Worm (Caenorhabditis elegans): ENCODE data around the gene Y37D8A.29.

The Y37D8A.29 gene

ce11 chrIII:12877527-12878234 lies 13.8 kb downstream of the Y37D8A.29 start, which contains the start of the genes cec-7 and enu-3.5:
Gene cec-7, minus strand, starts transcription at chrIII:12877577.
Gene enu-3.5, plus strand, starts transcription at chrIII:12878196.
- TF ChIP-seq xnd-1 (tag; optimal IDR thresholded peaks at IDR 0.05) = no peak
- 0 out of 2 replicates have a peak, but pooled peaks have one; percentile 15 for TF ChIP-seq ztf-25 (GFP tag; IDR thresholded peaks at IDR 0.05)
- TF ChIP-seq Y53G8AR.9 (GFP tag; conservative IDR thresholded peaks at IDR 0.05) = no peak
- peak; percentile 41 for TF ChIP-seq dox-1 (GFP tag; IDR thresholded peaks at IDR 0.05)
- TF ChIP-seq chd-7 (tag; optimal IDR thresholded peaks at IDR 0.05) = no peak
- TF ChIP-seq aptf-2 (GFP tag; conservative IDR thresholded peaks at IDR 0.05) = 0 out of 2 replicates have a peak, but pooled peaks have one; percentile 6
- TF ChIP-seq egrh-3 (GFP tag; IDR thresholded peaks at IDR 0.05) = peak; percentile 63; the same call in 1 of the 2 replicates
- peak; percentile 81 for TF ChIP-seq ceh-100 (GFP tag; IDR thresholded peaks at IDR 0.05)
- 0 out of 2 replicates have a peak, but pooled peaks have one; percentile 23 for TF ChIP-seq hsf-1 (GFP tag; IDR thresholded peaks at IDR 0.05)

- TF ChIP-seq D2030.7 (GFP tag; IDR thresholded peaks at IDR 0.05) = 0 out of 2 replicates have a peak, but pooled peaks have one; percentile 12
- no peak for TF ChIP-seq unc-62 (GFP tag; optimal IDR thresholded peaks at IDR 0.05)
- no peak for TF ChIP-seq hlh-26 (GFP tag; conservative IDR thresholded peaks at IDR 0.05)
- TF ChIP-seq hmg-1.2 (GFP tag; IDR thresholded peaks at IDR 0.05) = peak; percentile 19; the same call in 1 of the 2 replicates
- TF ChIP-seq Y53G8AR.9 (GFP tag; conservative IDR thresholded peaks at IDR 0.05) = peak; percentile 58; the same call in 1 of the 2 replicates
- no peak for TF ChIP-seq C06A6.2 (GFP tag; conservative IDR thresholded peaks at IDR 0.05)
- peak; percentile 1 for TF ChIP-seq F52B5.7 (tag; optimal IDR thresholded peaks at IDR 0.05)
- no peak for TF ChIP-seq madf-10 (tag; optimal IDR thresholded peaks at IDR 0.05)
- TF ChIP-seq cebp-1 (GFP tag; IDR thresholded peaks at IDR 0.05) = no peak
- TF ChIP-seq cebp-1 (tag; optimal IDR thresholded peaks at IDR 0.05) = peak; percentile 19
- TF ChIP-seq ama-1 (optimal IDR thresholded peaks at IDR 0.05) = no peak
- TF ChIP-seq ama-1 (GFP tag; optimal IDR thresholded peaks at IDR 0.05) = peak; percentile 64 to 70
- TF ChIP-seq ceh-100 (GFP tag; IDR thresholded peaks at IDR 0.05) = 0 out of 2 replicates have a peak, but pooled peaks have one; percentile 29
- TF ChIP-seq ztf-18 (tag; optimal IDR thresholded peaks at IDR 0.05) = no peak
- no peak for TF ChIP-seq sdz-38 (tag; optimal IDR thresholded peaks at IDR 0.05)
- TF ChIP-seq hsf-1 (GFP tag; IDR thresholded peaks at IDR 0.05) = peak; percentile 55; the same call in 1 of the 2 replicates
- no peak for TF ChIP-seq F57A8.1 (GFP tag; optimal IDR thresholded peaks at IDR 0.05)
- no peak for TF ChIP-seq nhr-179 (tag; optimal IDR thresholded peaks at IDR 0.05)
- TF ChIP-seq ekl-4 (GFP tag; IDR thresholded peaks at IDR 0.05) = 0 out of 2 replicates have a peak, but pooled peaks have one; percentile 49
- TF ChIP-seq nhr-120 (GFP tag; IDR thresholded peaks at IDR 0.05) = no peak
- no peak for TF ChIP-seq F57C9.4 (tag; optimal IDR thresholded peaks at IDR 0.05)
- TF ChIP-seq nfya-2 (GFP tag; IDR thresholded peaks at IDR 0.05) = no peak
- no peak for TF ChIP-seq egrh-3 (GFP tag; IDR thresholded peaks at IDR 0.05)
- TF ChIP-seq F33H1.4 (GFP tag; IDR thresholded peaks at IDR 0.05) = 0 out of 2 replicates have a peak, but pooled peaks have one; percentile 10
- TF ChIP-seq lin-26 (GFP tag; IDR thresholded peaks at IDR 0.05) = no peak
- peak; percentile 33; the same call in 1 of the 2 replicates for TF ChIP-seq pbrm-1 (GFP tag; IDR thresholded peaks at IDR 0.05)
- peak; percentile 31 for TF ChIP-seq tbp1 (GFP tag; optimal IDR thresholded peaks at IDR 0.05)
- TF ChIP-seq B0336.3 (GFP tag; IDR thresholded peaks at IDR 0.05) = peak; percentile 59; the same call in 1 of the 2 replicates
- no peak for TF ChIP-seq rec-8 (tag; optimal IDR thresholded peaks at IDR 0.05)
- TF ChIP-seq athp-1 (tag; optimal IDR thresholded peaks at IDR 0.05) = peak; percentile 31
- TF ChIP-seq repo-1 (tag; optimal IDR thresholded peaks at IDR 0.05) = peak; percentile 22
- TF ChIP-seq madf-6 (GFP tag; IDR thresholded peaks at IDR 0.05) = peak; percentile 57
- TF ChIP-seq xnd-1 (tag; optimal IDR thresholded peaks at IDR 0.05) = no peak
- no peak for TF ChIP-seq mel-28 (tag; optimal IDR thresholded peaks at IDR 0.05; ENCODE audit: borderline replicate concordance)
- TF ChIP-seq die-1 (tag; optimal IDR thresholded peaks at IDR 0.05) = peak; percentile 31
- no peak for TF ChIP-seq lag-1 (GFP tag; IDR thresholded peaks at IDR 0.05)
- no peak for TF ChIP-seq egl-18 (GFP tag; IDR thresholded peaks at IDR 0.05)
- TF ChIP-seq hrde-1 (tag; optimal IDR thresholded peaks at IDR 0.05; ENCODE audit: borderline replicate concordance) = peak; percentile 47
- no peak for TF ChIP-seq dpl-1 (GFP tag; optimal IDR thresholded peaks at IDR 0.05)
- TF ChIP-seq atf-7 (tag; optimal IDR thresholded peaks at IDR 0.05) = no peak
- TF ChIP-seq F49E8.2 (tag; optimal IDR thresholded peaks at IDR 0.05; ENCODE audit: insufficient read depth) = peak; percentile 90
Measured at ce11 chrIII:12875653-12876052, 15.8 kb downstream of the Y37D8A.29 start.
